Worm (Caenorhabditis elegans) whole organism, early embryonic: ENCODE results near the gene srj-32.

Experiments
- B0310.2 ChIP-seq: sonication (generic microtip); optimal IDR thresholded peaks from 2 replicates; lab custom pipeline; 2016; ENCODE audit warnings: mild to moderate bottlenecking, missing genetic modification characterization, missing compliant biosample characterization
- F13C5.2 ChIP-seq: sonication (generic microtip); optimal IDR thresholded peaks from 2 replicates; lab custom pipeline; 2017; ENCODE audit warnings: mild to moderate bottlenecking, missing genetic modification characterization, inconsistent platforms, missing compliant biosample characterization
- aly-1 ChIP-seq: sonication (generic microtip); optimal IDR thresholded peaks from 2 replicates; lab custom pipeline; 2016; ENCODE audit warnings: missing genetic modification characterization, missing compliant biosample characterization
- ama-1 ChIP-seq: fragments of 150-350 bp; optimal IDR thresholded peaks from 2 replicates; lab custom pipeline; 2014
- ceh-13 ChIP-seq: fragments of 200-800 bp; sonication (Bioruptor generic); optimal IDR thresholded peaks from 2 replicates; lab custom pipeline; 2018; ENCODE audit warnings: mild to moderate bottlenecking, missing genetic modification characterization, missing compliant biosample characterization
- ceh-36 ChIP-seq: sonication (generic microtip); optimal IDR thresholded peaks from 2 replicates; lab custom pipeline; 2016; ENCODE audit warnings: missing genetic modification characterization, inconsistent platforms, missing compliant biosample characterization
- ets-7 ChIP-seq: sonication (generic microtip); optimal IDR thresholded peaks from 2 replicates; lab custom pipeline; 2016; ENCODE audit warnings: missing genotype, missing genetic modification characterization, missing compliant biosample characterization
- flt-1 ChIP-seq: fragments of 200-800 bp; sonication (Bioruptor generic); IDR thresholded peaks from 2 replicates; pipeline ENCODE4 v1.3.6; 2022; ENCODE audit warnings: missing genetic modification characterization, missing compliant biosample characterization
- hmbx-1 ChIP-seq: sonication (generic microtip); optimal IDR thresholded peaks from 2 replicates; lab custom pipeline; 2016; ENCODE audit warnings: mild to moderate bottlenecking, missing genetic modification characterization, missing compliant biosample characterization
- hmg-4 ChIP-seq: fragments of 200-800 bp; sonication (Bioruptor generic); optimal IDR thresholded peaks from 2 replicates; lab custom pipeline; 2018; ENCODE audit warnings: mild to moderate bottlenecking, missing genetic modification characterization, missing compliant biosample characterization
- hnd-1 ChIP-seq: sonication (generic microtip); optimal IDR thresholded peaks from 2 replicates; lab custom pipeline; 2016; ENCODE audit warnings: missing genetic modification characterization, missing compliant biosample characterization
- pes-1 ChIP-seq: fragments of 200-800 bp; sonication (Bioruptor generic); IDR thresholded peaks from 2 replicates; pipeline ENCODE4 v1.3.6; 2022; ENCODE audit warnings: missing genetic modification reagents, missing genetic modification characterization, missing compliant biosample characterization
- scrt-1 ChIP-seq: fragments of 200-800 bp; sonication (Bioruptor generic); IDR thresholded peaks from 2 replicates; pipeline ENCODE4 v1.3.6; 2022; ENCODE audit warnings: missing genetic modification characterization, missing compliant biosample characterization
- sea-1 ChIP-seq: fragments of 200-800 bp; sonication (Bioruptor generic); conservative IDR thresholded peaks from 2 replicates; pipeline ENCODE4 v1.3.6; 2022; ENCODE audit warnings: missing genetic modification characterization, missing compliant biosample characterization
- tbx-11 ChIP-seq: fragments of 200-800 bp; sonication (Bioruptor generic); IDR thresholded peaks from 2 replicates; pipeline ENCODE4 v1.3.6; 2022; ENCODE audit warnings: missing genetic modification characterization, missing compliant biosample characterization
- tbx-37 ChIP-seq: fragments of 200-800 bp; sonication (Bioruptor generic); conservative IDR thresholded peaks from 2 replicates; pipeline ENCODE4 v1.3.6; 2022; ENCODE audit warnings: missing genetic modification reagents, missing genetic modification characterization, missing compliant biosample characterization
- tra-4 ChIP-seq: sonication (generic microtip); optimal IDR thresholded peaks from 2 replicates; lab custom pipeline; 2017; ENCODE audit warnings: missing genetic modification characterization, missing compliant biosample characterization

The srj-32 gene

ce11 chrV:7298463-7298862 lies 1.3 kb upstream of the srj-32 start, which contains the start of gene F07G11.3:
Gene F07G11.3 (plus strand): TSS chrV:7298763.
- TF ChIP-seq B0310.2 (tag; lab: Kevin White, UChicago) = no peak
- TF ChIP-seq hnd-1 = no peak
- no peak for TF ChIP-seq pes-1 (GFP tag; lab: Robert Waterston, UW)
- no peak for TF ChIP-seq ama-1
- TF ChIP-seq ets-7 (tag; lab: Kevin White, UChicago) = no peak
- no peak for TF ChIP-seq sea-1 (GFP tag; lab: Robert Waterston, UW)
- no peak for TF ChIP-seq ceh-36 (tag; lab: Kevin White, UChicago)
- no peak for TF ChIP-seq flt-1 (GFP tag; lab: Robert Waterston, UW)
- TF ChIP-seq tbx-11 (GFP tag; lab: Robert Waterston, UW) = no peak
- no peak for TF ChIP-seq ceh-13 (GFP tag; lab: Kevin White, UChicago)
- TF ChIP-seq hmg-4 (GFP tag; lab: Kevin White, UChicago) = no peak
- TF ChIP-seq tbx-37 = no peak
- no peak for TF ChIP-seq tra-4 (tag; lab: Kevin White, UChicago)
- no peak for TF ChIP-seq hmbx-1
- TF ChIP-seq F13C5.2 (tag; lab: Kevin White, UChicago) = no peak

- TF ChIP-seq hmg-4 (GFP tag; lab: Kevin White, UChicago) (no peak), ama-1 (no peak), B0310.2 (tag; lab: Kevin White, UChicago) (no peak), tra-4 (tag; lab: Kevin White, UChicago) (no peak), pes-1 (GFP tag; lab: Robert Waterston, UW) (no peak), ceh-13 (GFP tag; lab: Kevin White, UChicago) (no peak), ets-7 (tag; lab: Kevin White, UChicago) (no peak), tbx-11 (GFP tag; lab: Robert Waterston, UW) (no peak), flt-1 (GFP tag; lab: Robert Waterston, UW) (no peak), scrt-1 (GFP tag; lab: Robert Waterston, UW) (no peak)
Observed at ce11 chrV:7295270-7295669, 1.9 kb downstream of the srj-32 start, which contains the start of gene F07G11.4. Gene F07G11.4 (minus strand): TSS chrV:7295370.

ce11 chrV:7288699-7289098 lies 8.5 kb downstream of the srj-32 start, which contains the start of gene C13A2.1:
Gene C13A2.1 (plus strand): TSS chrV:7288999.
- TF ChIP-seq flt-1 (GFP tag; lab: Robert Waterston, UW) (no peak), ama-1 (no peak), tbx-37 (no peak), pes-1 (GFP tag; lab: Robert Waterston, UW) (no peak), hnd-1 (no peak), sea-1 (GFP tag; lab: Robert Waterston, UW) (no peak), ceh-36 (tag; lab: Kevin White, UChicago) (no peak), hmbx-1 (no peak), ceh-13 (GFP tag; lab: Kevin White, UChicago) (no peak), scrt-1 (GFP tag; lab: Robert Waterston, UW) (no peak), B0310.2 (tag; lab: Kevin White, UChicago) (no peak), aly-1 (no peak), tbx-11 (GFP tag; lab: Robert Waterston, UW) (no peak), tra-4 (tag; lab: Kevin White, UChicago) (no peak), ets-7 (tag; lab: Kevin White, UChicago) (no peak), F13C5.2 (tag; lab: Kevin White, UChicago) (no peak)

ce11 chrV:7282037-7282436 lies 15.1 kb downstream of the srj-32 start, which contains the start of gene C13A2.3:
Gene C13A2.3 (plus strand): TSS chrV:7282337.
- TF ChIP-seq pes-1 (GFP tag; lab: Robert Waterston, UW) (no peak), aly-1 (no peak), hmg-4 (GFP tag; lab: Kevin White, UChicago) (no peak), B0310.2 (tag; lab: Kevin White, UChicago) (no peak), tbx-37 (no peak)

ce11 chrV:7279090-7279489 lies 18.1 kb downstream of the srj-32 start, which contains the start of gene C13A2.4:
Gene C13A2.4 (plus strand): TSS chrV:7279390.
- TF ChIP-seq sea-1 (GFP tag; lab: Robert Waterston, UW) = no peak
- TF ChIP-seq hmbx-1 = no peak
- no peak for TF ChIP-seq scrt-1 (GFP tag; lab: Robert Waterston, UW)
- TF ChIP-seq flt-1 (GFP tag; lab: Robert Waterston, UW) = no peak
- TF ChIP-seq tbx-37 = no peak
- no peak for TF ChIP-seq F13C5.2 (tag; lab: Kevin White, UChicago)
- no peak for TF ChIP-seq hnd-1
- no peak for TF ChIP-seq hmg-4 (GFP tag; lab: Kevin White, UChicago)
- no peak for TF ChIP-seq ets-7 (tag; lab: Kevin White, UChicago)
- TF ChIP-seq ceh-13 (GFP tag; lab: Kevin White, UChicago) = no peak
- TF ChIP-seq tbx-11 (GFP tag; lab: Robert Waterston, UW) = no peak
- no peak for TF ChIP-seq pes-1 (GFP tag; lab: Robert Waterston, UW)

- TF ChIP-seq ceh-13 (GFP tag; lab: Kevin White, UChicago) (no peak), tbx-37 (no peak), hmbx-1 (no peak), pes-1 (GFP tag; lab: Robert Waterston, UW) (no peak), F13C5.2 (tag; lab: Kevin White, UChicago) (no peak), ama-1 (no peak), tbx-11 (GFP tag; lab: Robert Waterston, UW) (no peak), aly-1 (no peak), hnd-1 (no peak), ceh-36 (tag; lab: Kevin White, UChicago) (no peak), sea-1 (GFP tag; lab: Robert Waterston, UW) (no peak), hmg-4 (GFP tag; lab: Kevin White, UChicago) (no peak), B0310.2 (tag; lab: Kevin White, UChicago) (no peak), scrt-1 (GFP tag; lab: Robert Waterston, UW) (no peak), ets-7 (tag; lab: Kevin White, UChicago) (no peak), flt-1 (GFP tag; lab: Robert Waterston, UW) (no peak), tra-4 (tag; lab: Kevin White, UChicago) (no peak)
Observed at ce11 chrV:7275491-7275890, 21.7 kb downstream of the srj-32 start, which contains the start of gene C13A2.5. Gene C13A2.5 (plus strand): TSS chrV:7275791.

- no peak for TF ChIP-seq hmg-4 (GFP tag; lab: Kevin White, UChicago)
- TF ChIP-seq ceh-13 (GFP tag; lab: Kevin White, UChicago) = no peak
- no peak for TF ChIP-seq hnd-1
- no peak for TF ChIP-seq scrt-1 (GFP tag; lab: Robert Waterston, UW)
- TF ChIP-seq ets-7 (tag; lab: Kevin White, UChicago) = no peak
- no peak for TF ChIP-seq sea-1 (GFP tag; lab: Robert Waterston, UW)
- TF ChIP-seq hmbx-1 = no peak
- TF ChIP-seq ceh-36 (tag; lab: Kevin White, UChicago) = no peak
- no peak for TF ChIP-seq tbx-11 (GFP tag; lab: Robert Waterston, UW)
- no peak for TF ChIP-seq ama-1
- TF ChIP-seq tbx-37 = no peak
- TF ChIP-seq flt-1 (GFP tag; lab: Robert Waterston, UW) = no peak
- no peak for TF ChIP-seq F13C5.2 (tag; lab: Kevin White, UChicago)
- TF ChIP-seq B0310.2 (tag; lab: Kevin White, UChicago) = no peak
Observed at ce11 chrV:7274992-7275391, 22.2 kb downstream of the srj-32 start, which contains the start of gene C13A2.10. Gene C13A2.10 (minus strand): TSS chrV:7275092.
